Worm (Caenorhabditis elegans): ENCODE data around the gene K05G3.2.

K05G3.2 gene

ce11 chrX:16548290-16548689 lies 53.6 kb downstream of the K05G3.2 start:
- TF ChIP-seq unc-62 (GFP tag; optimal IDR thresholded peaks at IDR 0.05 in 1 of 2) (peak in 1 of 2 experiments; percentile 95), unc-62 (tag; optimal IDR thresholded peaks at IDR 0.05) (no peak), T26A8.4 (GFP tag; IDR thresholded peaks at IDR 0.05) (no peak), lin-29 (GFP tag; IDR thresholded peaks at IDR 0.05) (no peak), mxl-2 (GFP tag; conservative IDR thresholded peaks at IDR 0.05) (no peak), nhr-42 (GFP tag; IDR thresholded peaks at IDR 0.05) (no peak), madf-5 (GFP tag; IDR thresholded peaks at IDR 0.05) (no peak)
